Worm (Caenorhabditis elegans): ENCODE results near the gene T21C12.4.

DNA sequence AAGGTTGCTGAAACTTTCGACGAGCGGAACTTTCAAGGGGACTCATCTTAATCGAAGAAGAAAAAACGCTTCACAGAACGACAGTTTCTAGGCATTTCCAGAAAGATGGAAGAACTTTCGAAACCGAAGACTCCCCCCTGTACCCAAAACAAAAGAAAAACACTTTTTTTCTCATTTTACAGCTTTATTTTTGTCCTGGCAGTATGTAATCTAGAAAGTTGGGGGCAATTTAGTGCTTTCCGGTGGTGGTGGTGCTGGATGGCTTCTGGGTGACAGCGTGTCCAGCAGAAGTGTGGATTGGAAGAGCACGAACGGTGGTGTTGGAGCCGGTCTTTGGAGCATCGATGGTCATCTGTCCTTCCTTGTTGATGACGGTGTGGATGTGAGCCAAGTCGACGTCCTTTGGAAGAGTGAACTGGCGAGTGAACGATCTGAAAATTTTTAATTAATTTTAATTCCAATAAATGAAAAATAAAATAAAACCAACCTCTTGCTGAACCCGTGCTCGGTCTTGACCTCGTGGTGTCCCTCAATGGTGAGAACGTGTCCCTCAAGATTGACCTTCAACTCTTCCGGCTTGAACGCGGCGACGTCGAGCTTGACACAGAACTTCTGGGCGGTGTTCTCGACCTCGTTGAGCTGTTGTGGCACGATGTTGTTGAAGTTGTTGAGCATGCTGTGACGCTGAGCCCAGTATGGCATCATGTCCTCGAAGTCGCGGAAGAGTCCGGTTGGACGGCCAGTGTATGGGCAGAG lies 51.7 kb downstream of the T21C12.4 start:
- TF ChIP-seq ama-1 (optimal IDR thresholded peaks at IDR 0.05) (no peak), ceh-36 (tag; optimal IDR thresholded peaks at IDR 0.05) (no peak), F13C5.2 (tag; optimal IDR thresholded peaks at IDR 0.05) (no peak), scrt-1 (GFP tag; IDR thresholded peaks at IDR 0.05) (no peak), aly-1 (tag; optimal IDR thresholded peaks at IDR 0.05) (no peak), hmg-4 (GFP tag; optimal IDR thresholded peaks at IDR 0.05) (no peak), pes-1 (GFP tag; IDR thresholded peaks at IDR 0.05) (no peak), tbx-11 (GFP tag; IDR thresholded peaks at IDR 0.05) (no peak), B0310.2 (tag; optimal IDR thresholded peaks at IDR 0.05) (no peak), tbx-37 (GFP tag; conservative IDR thresholded peaks at IDR 0.05) (no peak), flt-1 (GFP tag; IDR thresholded peaks at IDR 0.05) (no peak)

All from whole organism, early embryonic.